Worm (Caenorhabditis elegans): Measurements from ENCODE around the gene C17H12.12.

DNA sequence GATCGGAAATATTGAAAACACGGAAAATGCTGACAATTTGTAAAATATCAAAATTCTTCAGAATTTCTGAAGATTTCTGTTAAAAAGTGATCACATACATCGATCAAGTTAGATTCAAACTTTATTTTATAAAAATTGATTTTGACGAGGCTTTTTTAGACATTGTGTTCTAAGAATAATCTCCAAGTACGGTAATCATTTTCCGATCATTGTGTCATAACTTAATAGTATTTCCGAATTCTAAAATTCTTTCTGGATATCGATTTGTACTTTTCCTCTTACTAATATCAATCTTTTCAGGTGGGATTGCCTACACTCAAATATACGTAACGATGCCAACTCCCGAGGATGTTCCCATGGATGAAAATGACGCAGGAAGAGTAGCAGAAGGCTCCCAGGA is 38.7 kb upstream of the C17H12.12 start, which contains the start of gene usp-4:
- TF ChIP-seq jun-1 (tag; optimal IDR thresholded peaks at IDR 0.05) (no peak), elt-3 (tag; optimal IDR thresholded peaks at IDR 0.05) (no peak), blmp-1 (tag; optimal IDR thresholded peaks at IDR 0.05) (no peak), ztf-11 (tag; optimal IDR thresholded peaks at IDR 0.05) (no peak), egl-27 (tag; optimal IDR thresholded peaks at IDR 0.05) (no peak), hlh-17 (GFP tag; optimal IDR thresholded peaks at IDR 0.05; ENCODE audit: borderline replicate concordance) (no peak)

Measured in whole organism, L1 larva.